Fruit fly (Drosophila melanogaster) whole organism, embryonic: ENCODE measurements around the gene CG32023.

Experiments
- CG10565 ChIP-seq: fragments of 200-800 bp; sonication (Bioruptor generic); optimal IDR thresholded peaks from 3 replicates; lab custom pipeline; 2016; ENCODE audit warnings: missing biosample characterization, mild to moderate bottlenecking, missing genetic modification characterization
- CG11695 ChIP-seq: fragments of 200-800 bp; sonication (Bioruptor generic); IDR thresholded peaks from 3 replicates; pipeline ENCODE4 v1.3.6; 2022; ENCODE audit warnings: missing biosample characterization, missing genetic modification characterization
- CG15479 ChIP-seq: fragments of 200-800 bp; sonication (Bioruptor generic); optimal IDR thresholded peaks from 3 replicates; lab custom pipeline; 2019; ENCODE audit warnings: missing biosample characterization, mild to moderate bottlenecking, missing genetic modification characterization, moderate library complexity
- CG15514 ChIP-seq: fragments of 200-800 bp; sonication (Bioruptor generic); optimal IDR thresholded peaks from 3 replicates; lab custom pipeline; 2017; ENCODE audit warnings: missing biosample characterization, missing genetic modification characterization, mild to moderate bottlenecking, moderate library complexity, missing genetic modification reagents
- CG1647 ChIP-seq: fragments of 200-800 bp; sonication (Bioruptor generic); optimal IDR thresholded peaks from 3 replicates; lab custom pipeline; 2016; ENCODE audit warnings: missing biosample characterization, missing genetic modification characterization
- CG2678 ChIP-seq: fragments of 200-800 bp; sonication (Bioruptor generic); optimal IDR thresholded peaks from 3 replicates; lab custom pipeline; 2019; ENCODE audit warnings: missing biosample characterization, mild to moderate bottlenecking, missing genetic modification characterization, moderate library complexity
- CG34376 ChIP-seq: fragments of 200-800 bp; sonication (Bioruptor generic); optimal IDR thresholded peaks from 2 replicates; lab custom pipeline; 2018; ENCODE audit warnings: missing biosample characterization, mild to moderate bottlenecking, missing genetic modification characterization
- CG8359 ChIP-seq: fragments of 200-800 bp; sonication (Bioruptor generic); optimal IDR thresholded peaks from 2 replicates; lab custom pipeline; 2017; ENCODE audit warnings: missing biosample characterization, mild to moderate bottlenecking, missing genetic modification characterization, borderline replicate concordance
- CG9437 ChIP-seq: fragments of 200-800 bp; sonication (Bioruptor generic); optimal IDR thresholded peaks from 2 replicates; lab custom pipeline; 2018; ENCODE audit warnings: missing biosample characterization, mild to moderate bottlenecking, missing genetic modification characterization
- CG9609 ChIP-seq: fragments of 200-800 bp; sonication (Bioruptor generic); optimal IDR thresholded peaks from 3 replicates; lab custom pipeline; 2016; ENCODE audit warnings: missing biosample characterization, missing genetic modification characterization
- CG9797 ChIP-seq: fragments of 200-800 bp; sonication (Bioruptor generic); optimal IDR thresholded peaks from 3 replicates; lab custom pipeline; 2018; ENCODE audit warnings: missing biosample characterization, mild to moderate bottlenecking, missing genetic modification characterization
- CHES-1-like ChIP-seq: fragments of 200-800 bp; sonication (Bioruptor generic); optimal IDR thresholded peaks from 2 replicates; lab custom pipeline; 2016; ENCODE audit warnings: missing biosample characterization, missing genetic modification characterization
- CrebB ChIP-seq: fragments of 200-800 bp; sonication (Bioruptor generic); optimal IDR thresholded peaks from 3 replicates; lab custom pipeline; 2018; ENCODE audit warnings: missing biosample characterization, mild to moderate bottlenecking, missing genetic modification characterization
- D ChIP-seq, 2 experiments: fragments of 200-800 bp in 1 of 2; fragments of >200 bp in 1 of 2; sonication (Bioruptor generic) in 1 of 2; optimal IDR thresholded peaks; 2 replicates in 1 of 2; 3 replicates in 1 of 2; lab custom pipeline; 2017; ENCODE audit warnings: mild to moderate bottlenecking in 1 of 2, missing biosample characterization in 1 of 2, missing genetic modification characterization in 1 of 2, missing genetic modification reagents in 1 of 2
- Dek ChIP-seq: fragments of 200-800 bp; sonication (Bioruptor generic); optimal IDR thresholded peaks from 3 replicates; lab custom pipeline; 2019; ENCODE audit warnings: missing biosample characterization, mild to moderate bottlenecking, missing genetic modification characterization, moderate library complexity
- Drgx ChIP-seq: fragments of 200-800 bp; sonication (Bioruptor generic); IDR thresholded peaks from 2 replicates; pipeline ENCODE4 v1.3.6; 2022; ENCODE audit warnings: missing biosample characterization, missing genetic modification characterization
- Eip74EF ChIP-seq, 2 experiments: fragments of 200-800 bp in 1 of 2; fragments of >200 bp in 1 of 2; sonication (Bioruptor generic) in 1 of 2; optimal IDR thresholded peaks; 2 replicates each; lab custom pipeline; 2017 to 2019; ENCODE audit warnings: missing biosample characterization in 2 of 2, missing genetic modification characterization in 2 of 2, mild to moderate bottlenecking in 1 of 2, moderate library complexity in 1 of 2
- Hr78 ChIP-seq, 2 experiments: fragments of 200-800 bp in 1 of 2; fragments of >200 bp in 1 of 2; sonication (Bioruptor generic) in 1 of 2; optimal IDR thresholded peaks; 2 replicates each; lab custom pipeline; 2017 to 2019; ENCODE audit warnings: missing biosample characterization in 2 of 2, missing genetic modification characterization in 2 of 2, mild to moderate bottlenecking in 1 of 2, moderate library complexity in 1 of 2
- MBD-R2 ChIP-seq: fragments of 200-800 bp; sonication (Bioruptor generic); IDR thresholded peaks from 2 replicates; pipeline ENCODE4 v1.3.6; 2022; ENCODE audit warnings: missing biosample characterization, missing genetic modification characterization
- NFAT ChIP-seq: fragments of 200-800 bp; sonication (Bioruptor generic); IDR thresholded peaks from 2 replicates; pipeline ENCODE4 v1.3.6; 2022; ENCODE audit warnings: missing biosample characterization, missing genetic modification characterization
- Pdp1 ChIP-seq, 2 experiments: fragments of 200-800 bp; sonication (Bioruptor generic); optimal IDR thresholded peaks; 3 replicates each; lab custom pipeline; 2016; ENCODE audit warnings: missing biosample characterization in 2 of 2, missing genetic modification characterization in 2 of 2, mild to moderate bottlenecking in 1 of 2, moderate library complexity in 1 of 2
- Ptx1 ChIP-seq: fragments of 200-800 bp; sonication (Bioruptor generic); IDR thresholded peaks from 2 replicates; pipeline ENCODE4 v1.3.6; 2022; ENCODE audit warnings: missing biosample characterization, missing genetic modification characterization
- Usf ChIP-seq: fragments of 200-800 bp; sonication (Bioruptor generic); optimal IDR thresholded peaks from 2 replicates; lab custom pipeline; 2017; ENCODE audit warnings: missing genotype, missing biosample characterization, missing genetic modification characterization
- aop ChIP-seq: fragments of 200-800 bp; sonication (Bioruptor generic); IDR thresholded peaks from 2 replicates; pipeline ENCODE4 v1.3.6; 2022; ENCODE audit warnings: missing biosample characterization, missing genetic modification characterization
- bigmax ChIP-seq: fragments of 200-800 bp; sonication (Bioruptor generic); optimal IDR thresholded peaks from 2 replicates; lab custom pipeline; 2018; ENCODE audit warnings: missing biosample characterization, mild to moderate bottlenecking, missing genetic modification characterization
- bsh ChIP-seq, 2 experiments: fragments of 200-800 bp; sonication (Bioruptor generic); optimal IDR thresholded peaks; 2 replicates each; lab custom pipeline; 2017 to 2018; ENCODE audit warnings: mild to moderate bottlenecking in 2 of 2, missing biosample characterization in 2 of 2, missing genetic modification characterization in 2 of 2, moderate library complexity in 1 of 2
- crol ChIP-seq: fragments of 200-800 bp; sonication (Bioruptor generic); IDR thresholded peaks from 2 replicates; pipeline ENCODE4 v1.3.6; 2022; ENCODE audit warnings: missing biosample characterization, missing genetic modification characterization
- exex ChIP-seq: fragments of 200-800 bp; sonication (Bioruptor generic); optimal IDR thresholded peaks from 4 replicates; lab custom pipeline; 2018; ENCODE audit warnings: missing biosample characterization, mild to moderate bottlenecking, missing genetic modification characterization, moderate library complexity
- grn ChIP-seq: fragments of 200-800 bp; sonication (Bioruptor generic); optimal IDR thresholded peaks from 3 replicates; lab custom pipeline; 2017; ENCODE audit warnings: missing biosample characterization, missing genetic modification characterization
- mirr ChIP-seq: fragments of 200-800 bp; sonication (Bioruptor generic); optimal IDR thresholded peaks from 3 replicates; lab custom pipeline; 2018; ENCODE audit warnings: missing biosample characterization, mild to moderate bottlenecking, missing genetic modification characterization
- nerfin-1 ChIP-seq: fragments of 200-800 bp; sonication (Bioruptor generic); optimal IDR thresholded peaks from 3 replicates; lab custom pipeline; 2019; ENCODE audit warnings: missing biosample characterization, mild to moderate bottlenecking, missing genetic modification characterization, moderate library complexity
- nom ChIP-seq: fragments of 200-800 bp; sonication (Bioruptor generic); optimal IDR thresholded peaks from 2 replicates; lab custom pipeline; 2017; ENCODE audit warnings: missing biosample characterization, missing genetic modification characterization, mild to moderate bottlenecking, moderate library complexity, missing genetic modification reagents
- ro ChIP-seq: fragments of 200-800 bp; sonication (Bioruptor generic); IDR thresholded peaks from 2 replicates; pipeline ENCODE4 v1.3.6; 2022; ENCODE audit warnings: missing biosample characterization, missing genetic modification characterization
- schlank ChIP-seq: fragments of 200-800 bp; sonication (Bioruptor generic); optimal IDR thresholded peaks from 2 replicates; lab custom pipeline; 2018; ENCODE audit warnings: missing biosample characterization, mild to moderate bottlenecking, missing genetic modification characterization
- sens ChIP-seq: fragments of 200-800 bp; sonication (Bioruptor generic); peaks from one replicate; lab custom pipeline; 2016; ENCODE audit warnings: missing biosample characterization, missing genetic modification characterization
- sim ChIP-seq: fragments of 200-800 bp; sonication (Bioruptor generic); IDR thresholded peaks from 2 replicates; pipeline ENCODE4 v1.3.6; 2022; ENCODE audit warnings: missing biosample characterization, missing genetic modification characterization
- slp2 ChIP-seq: fragments of 200-800 bp; sonication (Bioruptor generic); optimal IDR thresholded peaks from 2 replicates; lab custom pipeline; 2016; ENCODE audit warnings: missing biosample characterization, missing genetic modification characterization
- sug ChIP-seq: fragments of 200-800 bp; optimal IDR thresholded peaks from 2 replicates; lab custom pipeline; 2019; ENCODE audit warnings: missing biosample characterization, mild to moderate bottlenecking, missing genetic modification characterization, moderate library complexity
- tin ChIP-seq: fragments of 200-800 bp; sonication (Bioruptor generic); optimal IDR thresholded peaks from 3 replicates; lab custom pipeline; 2016; ENCODE audit warnings: missing biosample characterization, missing genetic modification characterization

The CG32023 gene

dm6 chr3L:8788445-8788844 is 15.5 kb downstream of the CG32023 start, which contains the start of gene Acbp5:
Gene Acbp5 (minus strand): TSS chr3L:8788545.
- TF ChIP-seq nerfin-1 (tag; lab: Kevin White, UChicago) (no peak), Eip74EF (GFP tag; optimal IDR thresholded peaks at IDR 0.05; lab: Kevin White, UChicago) (no peak), Usf (GFP tag; lab: Kevin White, UChicago) (no peak), exex (peak; percentile 53), CG9797 (GFP tag; lab: Kevin White, UChicago) (no peak), sim (no peak), schlank (tag; lab: Kevin White, UChicago) (no peak), Pdp1 (GFP tag; optimal IDR thresholded peaks at IDR 0.05; lab: Kevin White, UChicago) (peak in 1 of 2 experiments; percentile 5), NFAT (GFP tag; lab: Robert Waterston, UW) (no peak)
- TF ChIP-seq, all 482 proteins: peak for 2

- TF ChIP-seq mirr (GFP tag; lab: Kevin White, UChicago) (peak; percentile 33), sug (tag; lab: Kevin White, UChicago) (peak; percentile 44), bigmax (GFP tag; lab: Kevin White, UChicago) (peak; percentile 59), Hr78 (GFP tag; optimal IDR thresholded peaks at IDR 0.05; lab: Kevin White, UChicago) (peak in 1 of 2 experiments; percentile 13), sens (GFP tag; lab: Kevin White, UChicago) (peak; percentile 40), CG2678 (tag; lab: Kevin White, UChicago) (peak; percentile 6), grn (peak; percentile 69), exex (peak; percentile 94), D (optimal IDR thresholded peaks at IDR 0.05; lab: Kevin White, UChicago) (no peak), D (GFP tag; optimal IDR thresholded peaks at IDR 0.05; lab: Kevin White, UChicago) (no peak), CG34376 (peak; percentile 84), tin (GFP tag; lab: Kevin White, UChicago) (no peak)
Measured at dm6 chr3L:8787701-8788100, 16.3 kb downstream of the CG32023 start.

- TF ChIP-seq CG15514 (peak; percentile 14), aop (no peak), CG9437 (GFP tag; lab: Kevin White, UChicago) (peak; percentile 98), CG11695 (GFP tag; lab: Robert Waterston, UW) (no peak), MBD-R2 (GFP tag; lab: Robert Waterston, UW) (0 out of 2 replicates have a peak, but pooled peaks have one; percentile 11), CG1647 (GFP tag; lab: Kevin White, UChicago) (no peak), CG8359 (GFP tag; lab: Kevin White, UChicago) (peak; percentile 85)
Measured at dm6 chr3L:8787240-8787639, 16.7 kb downstream of the CG32023 start.

DNA sequence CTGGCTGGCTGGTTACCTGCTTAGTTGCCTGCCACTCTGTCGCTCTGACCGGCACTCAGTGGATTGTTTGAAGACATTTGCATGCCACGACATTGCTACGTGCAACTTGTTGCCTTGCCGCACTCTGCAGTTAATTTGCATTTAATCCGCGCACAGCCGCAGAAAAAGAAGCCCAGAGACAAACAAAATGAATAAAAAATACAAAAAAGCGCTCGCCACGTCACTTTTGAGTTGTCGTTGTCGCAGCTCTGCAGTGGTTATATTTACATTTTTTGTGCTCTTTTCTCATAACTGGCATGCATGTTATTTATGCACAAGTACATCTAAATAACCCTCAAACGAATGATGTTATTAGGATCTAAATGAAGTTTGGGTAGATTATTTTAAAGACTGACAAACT is 20.7 kb downstream of the CG32023 start:
- TF ChIP-seq exex (no peak), Dek (no peak), nom (GFP tag; lab: Kevin White, UChicago) (peak; percentile 5), CrebB (tag; lab: Kevin White, UChicago) (no peak), Drgx (0 out of 2 replicates have a peak, but pooled peaks have one; percentile 16), slp2 (GFP tag; lab: Kevin White, UChicago) (no peak), CG9609 (no peak), CG15479 (GFP tag; lab: Kevin White, UChicago) (no peak), crol (GFP tag; lab: Robert Waterston, UW) (no peak), ro (GFP tag; lab: Robert Waterston, UW) (no peak), bsh (GFP tag; optimal IDR thresholded peaks at IDR 0.05; lab: Kevin White, UChicago) (peak in 1 of 2 experiments; percentile 24), CG10565 (GFP tag; lab: Kevin White, UChicago) (no peak), CHES-1-like (no peak), Ptx1 (GFP tag; lab: Robert Waterston, UW) (no peak)
